Worm (Caenorhabditis elegans) whole organism, L4 larva: Measurements from ENCODE around the gene M01F1.8.

ENCODE experiments used
- aha-1 ChIP-seq: fragments of 150-350 bp; peaks from one replicate; lab custom pipeline; 2014; ENCODE audit warnings: missing biosample characterization, missing genetic modification characterization
- madf-5 ChIP-seq, 2 experiments: fragments of 200-800 bp; sonication (Bioruptor generic); IDR thresholded peaks; 2 replicates each; pipeline ENCODE4 v1.3.6; 2022; ENCODE audit warnings: missing compliant biosample characterization in 2 of 2, missing genetic modification characterization in 2 of 2

DNA sequence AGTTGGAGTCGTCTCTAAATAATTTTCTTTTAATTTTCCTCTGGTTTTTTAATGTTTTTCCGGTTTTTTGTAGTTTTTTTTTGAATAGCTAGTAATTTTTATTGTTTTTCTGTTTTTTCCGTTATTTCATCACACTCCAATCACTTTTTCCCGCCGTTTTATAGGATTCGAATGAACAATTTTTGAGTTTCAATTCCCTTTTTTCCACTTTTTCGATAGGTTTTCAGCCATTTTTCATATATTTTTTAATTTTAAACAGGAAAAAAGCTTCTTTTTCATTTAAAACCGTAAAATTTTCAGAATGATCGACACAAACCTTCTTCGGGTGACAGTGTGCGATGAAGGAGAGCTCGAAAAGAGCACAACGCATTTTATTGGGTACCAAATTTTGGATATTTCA lies 40.9 kb downstream of the M01F1.8 start, which contains the start of gene pph-6:
- no peak for TF ChIP-seq madf-5 (GFP tag; IDR thresholded peaks at IDR 0.05; lab: Robert Waterston, UW)
- no peak for TF ChIP-seq aha-1 (tag; lab: Kevin White, UChicago)
